Worm (Caenorhabditis elegans): ENCODE measurements around the gene str-18.

- TF ChIP-seq T22C8.4 (GFP tag; IDR thresholded peaks at IDR 0.05) (no peak), klf-2 (GFP tag; conservative IDR thresholded peaks at IDR 0.05) (no peak), ztf-29 (GFP tag; IDR thresholded peaks at IDR 0.05) (no peak), cog-1 (tag; optimal IDR thresholded peaks at IDR 0.05) (no peak), flt-1 (GFP tag; IDR thresholded peaks at IDR 0.05) (no peak), tab-1 (GFP tag; IDR thresholded peaks at IDR 0.05) (no peak), med-1 (GFP tag; optimal IDR thresholded peaks at IDR 0.05; ENCODE audit: insufficient read depth) (no peak)
These were observed 31.4 kb upstream of the str-18 start, which contains the start of gene nhr-60 for ce11 chrV:15773141-15773540.
